Worm (Caenorhabditis elegans) whole organism, L2 larva: ENCODE results near the gene T25D1.1.

Source experiments
- blmp-1 ChIP-seq: sonication (generic microtip); optimal IDR thresholded peaks from 2 replicates; lab custom pipeline; 2017; ENCODE audit warnings: missing genetic modification characterization, mild to moderate bottlenecking, missing compliant biosample characterization, antibody characterized with exemption, moderate library complexity; ENCODE audit not compliant: insufficient read depth
- mbf-1 ChIP-seq: sonication (generic microtip); optimal IDR thresholded peaks from 2 replicates; lab custom pipeline; 2017; ENCODE audit warnings: missing biosample characterization, missing genetic modification characterization

- TF ChIP-seq blmp-1 (tag; lab: Kevin White, UChicago): no peak
- TF ChIP-seq mbf-1 (tag; lab: Kevin White, UChicago): no peak
Measured at ce11 chrX:16518771-16519170, 846 bp upstream of the T25D1.1 start.
